Fruit fly (Drosophila melanogaster) whole organism, embryonic: ENCODE results near the gene CG34310.

Source experiments
- Bdp1 ChIP-seq: fragments of 200-800 bp; sonication (Bioruptor generic); optimal IDR thresholded peaks from 3 replicates; lab custom pipeline; 2016; ENCODE audit warnings: missing biosample characterization, missing genetic modification characterization
- CG10366 ChIP-seq: fragments of 200-800 bp; sonication (Bioruptor generic); IDR thresholded peaks from 2 replicates; pipeline ENCODE4 v1.3.6; 2022; ENCODE audit warnings: missing biosample characterization, missing genetic modification characterization
- CG11504 ChIP-seq: fragments of 200-800 bp; sonication (Bioruptor generic); optimal IDR thresholded peaks from 3 replicates; lab custom pipeline; 2019; ENCODE audit warnings: missing biosample characterization, mild to moderate bottlenecking, missing genetic modification characterization, moderate library complexity
- CG11696 ChIP-seq: fragments of 200-800 bp; sonication (Bioruptor generic); IDR thresholded peaks from 2 replicates; pipeline ENCODE4 v1.3.6; 2022; ENCODE audit warnings: missing biosample characterization, missing genetic modification characterization
- CG13123 ChIP-seq: fragments of 200-800 bp; sonication (Bioruptor generic); optimal IDR thresholded peaks from 2 replicates; lab custom pipeline; 2016; ENCODE audit warnings: missing biosample characterization, missing genetic modification characterization
- CG13287 ChIP-seq: fragments of 200-800 bp; sonication (Bioruptor generic); IDR thresholded peaks from 2 replicates; pipeline ENCODE4 v1.3.6; 2022; ENCODE audit warnings: missing biosample characterization, missing genetic modification characterization; ENCODE audit not compliant: partially characterized antibody
- CG13624 ChIP-seq: fragments of 200-800 bp; sonication (Bioruptor generic); optimal IDR thresholded peaks from 2 replicates; lab custom pipeline; 2016; ENCODE audit warnings: missing biosample characterization, missing genetic modification characterization
- CG13775 ChIP-seq: fragments of 200-800 bp; sonication (Bioruptor generic); optimal IDR thresholded peaks from 3 replicates; lab custom pipeline; 2017; ENCODE audit warnings: missing biosample characterization, mild to moderate bottlenecking, missing genetic modification characterization
- CG1529 ChIP-seq: fragments of 200-800 bp; sonication (Bioruptor generic); optimal IDR thresholded peaks from 3 replicates; lab custom pipeline; 2018; ENCODE audit warnings: missing biosample characterization, missing genetic modification characterization
- CG17568 ChIP-seq: fragments of 200-800 bp; sonication (Bioruptor generic); optimal IDR thresholded peaks from 2 replicates; lab custom pipeline; 2018; ENCODE audit warnings: missing biosample characterization, mild to moderate bottlenecking, missing genetic modification characterization, moderate library complexity
- CG18764 ChIP-seq: fragments of 200-800 bp; sonication (Bioruptor generic); optimal IDR thresholded peaks from 3 replicates; lab custom pipeline; 2016; ENCODE audit warnings: missing biosample characterization, missing genetic modification characterization
- CG2199 ChIP-seq: fragments of 200-800 bp; sonication (Bioruptor generic); IDR thresholded peaks from 3 replicates; pipeline ENCODE4 v1.3.6; 2022; ENCODE audit warnings: missing biosample characterization, missing genetic modification characterization
- CG30020 ChIP-seq: fragments of 200-800 bp; optimal IDR thresholded peaks from 2 replicates; lab custom pipeline; 2019; ENCODE audit warnings: missing biosample characterization, mild to moderate bottlenecking, missing genetic modification characterization, moderate library complexity
- CG3065 ChIP-seq: fragments of 200-800 bp; sonication (Bioruptor generic); optimal IDR thresholded peaks from 2 replicates; lab custom pipeline; 2016; ENCODE audit warnings: missing biosample characterization, missing genetic modification characterization
- CG3995 ChIP-seq: fragments of 200-800 bp; sonication (Bioruptor generic); optimal IDR thresholded peaks from 3 replicates; lab custom pipeline; 2016; ENCODE audit warnings: missing biosample characterization, missing genetic modification characterization
- CG4404 ChIP-seq: fragments of 200-800 bp; sonication (Bioruptor generic); IDR thresholded peaks from 2 replicates; pipeline ENCODE4 v1.3.6; 2022; ENCODE audit warnings: missing biosample characterization, missing genetic modification characterization
- CG7928 ChIP-seq: fragments of 200-800 bp; sonication (Bioruptor generic); optimal IDR thresholded peaks from 2 replicates; lab custom pipeline; 2017; ENCODE audit warnings: missing biosample characterization, mild to moderate bottlenecking, missing genetic modification characterization
- Chrac-16 ChIP-seq: fragments of 200-800 bp; sonication (Bioruptor generic); optimal IDR thresholded peaks from 3 replicates; lab custom pipeline; 2016; ENCODE audit warnings: missing biosample characterization, missing genetic modification characterization
- Deaf1 ChIP-seq: fragments of 200-800 bp; optimal IDR thresholded peaks from 3 replicates; lab custom pipeline; 2019; ENCODE audit warnings: missing biosample characterization, mild to moderate bottlenecking, missing genetic modification characterization, moderate library complexity
- Dek ChIP-seq: fragments of 200-800 bp; sonication (Bioruptor generic); optimal IDR thresholded peaks from 3 replicates; lab custom pipeline; 2019; ENCODE audit warnings: missing biosample characterization, mild to moderate bottlenecking, missing genetic modification characterization, moderate library complexity
- Drgx ChIP-seq: fragments of 200-800 bp; sonication (Bioruptor generic); IDR thresholded peaks from 2 replicates; pipeline ENCODE4 v1.3.6; 2022; ENCODE audit warnings: missing biosample characterization, missing genetic modification characterization
- HLH3B ChIP-seq: fragments of 200-800 bp; sonication (Bioruptor generic); IDR thresholded peaks from 2 replicates; pipeline ENCODE4 v1.3.6; 2022; ENCODE audit warnings: missing biosample characterization, missing genetic modification characterization
- Kr ChIP-seq: fragments of 200-800 bp; sonication (Bioruptor generic); optimal IDR thresholded peaks from 2 replicates; lab custom pipeline; 2017; ENCODE audit warnings: missing biosample characterization, mild to moderate bottlenecking, missing genetic modification characterization
- NFAT ChIP-seq: fragments of 200-800 bp; sonication (Bioruptor generic); IDR thresholded peaks from 2 replicates; pipeline ENCODE4 v1.3.6; 2022; ENCODE audit warnings: missing biosample characterization, missing genetic modification characterization
- Six4 ChIP-seq: fragments of 200-800 bp; sonication (Bioruptor generic); optimal IDR thresholded peaks from 2 replicates; lab custom pipeline; 2016; ENCODE audit warnings: missing biosample characterization, missing genetic modification characterization
- ab ChIP-seq: fragments of 200-800 bp; sonication (Bioruptor generic); optimal IDR thresholded peaks from 2 replicates; lab custom pipeline; 2016; ENCODE audit warnings: missing biosample characterization, missing genetic modification characterization
- al ChIP-seq: fragments of 200-800 bp; sonication (Bioruptor generic); IDR thresholded peaks from 2 replicates; pipeline ENCODE4 v1.3.6; 2022; ENCODE audit warnings: missing biosample characterization, missing genetic modification characterization
- dmrt99B ChIP-seq: fragments of 200-800 bp; sonication (Bioruptor generic); optimal IDR thresholded peaks from 2 replicates; lab custom pipeline; 2018; ENCODE audit warnings: missing biosample characterization, mild to moderate bottlenecking, missing genetic modification characterization, moderate library complexity
- esg ChIP-seq: fragments of 200-800 bp; sonication (Bioruptor generic); conservative IDR thresholded peaks from 2 replicates; pipeline ENCODE4 v1.3.6; 2022; ENCODE audit warnings: missing biosample characterization, missing genetic modification characterization
- eyg ChIP-seq: fragments of 200-800 bp; sonication (Bioruptor generic); optimal IDR thresholded peaks from 3 replicates; lab custom pipeline; 2016; ENCODE audit warnings: missing biosample characterization, missing genetic modification characterization
- ftz-f1 ChIP-seq: fragments of 200-800 bp; sonication (Bioruptor generic); optimal IDR thresholded peaks from 2 replicates; lab custom pipeline; 2016; ENCODE audit warnings: missing biosample characterization, missing genetic modification characterization
- fu2 ChIP-seq: fragments of 200-800 bp; sonication (Bioruptor generic); optimal IDR thresholded peaks from 2 replicates; lab custom pipeline; 2016; ENCODE audit warnings: missing biosample characterization, missing genetic modification characterization
- gem ChIP-seq: fragments of 200-800 bp; sonication (Bioruptor generic); optimal IDR thresholded peaks from 2 replicates; lab custom pipeline; 2019; ENCODE audit warnings: missing biosample characterization, mild to moderate bottlenecking, missing genetic modification characterization, moderate library complexity
- gt ChIP-seq: fragments of 200-800 bp; sonication (Bioruptor generic); IDR thresholded peaks from 2 replicates; pipeline ENCODE4 v1.3.6; 2022; ENCODE audit warnings: missing biosample characterization, missing genetic modification characterization
- inv ChIP-seq: fragments of 200-800 bp; sonication (Bioruptor generic); IDR thresholded peaks from 2 replicates; pipeline ENCODE4 v1.3.6; 2022; ENCODE audit warnings: missing biosample characterization, missing genetic modification characterization; ENCODE audit not compliant: partially characterized antibody
- lilli ChIP-seq: fragments of 200-800 bp; sonication (Bioruptor generic); optimal IDR thresholded peaks from 3 replicates; lab custom pipeline; 2016; ENCODE audit warnings: missing biosample characterization, missing genetic modification characterization
- nau ChIP-seq: fragments of 200-800 bp; sonication (Bioruptor generic); optimal IDR thresholded peaks from 3 replicates; lab custom pipeline; 2017; ENCODE audit warnings: missing biosample characterization, mild to moderate bottlenecking, missing genetic modification characterization, missing genetic modification reagents
- onecut ChIP-seq: fragments of 200-800 bp; sonication (Bioruptor generic); IDR thresholded peaks from 2 replicates; pipeline ENCODE4 v1.3.6; 2022; ENCODE audit warnings: missing biosample characterization, missing genetic modification characterization
- otp ChIP-seq: fragments of 200-800 bp; sonication (Bioruptor generic); IDR thresholded peaks from 3 replicates; pipeline ENCODE4, ENCODE4 v1.3.6; 2022; ENCODE audit warnings: missing biosample characterization, missing genetic modification characterization
- phol ChIP-seq: fragments of 200-800 bp; sonication (Bioruptor generic); optimal IDR thresholded peaks from 3 replicates; lab custom pipeline; 2018; ENCODE audit warnings: missing biosample characterization, mild to moderate bottlenecking, missing genetic modification characterization, moderate library complexity
- row ChIP-seq: fragments of 200-800 bp; sonication (Bioruptor generic); IDR thresholded peaks from 3 replicates; pipeline ENCODE4 v1.3.6; 2022; ENCODE audit warnings: missing biosample characterization, missing genetic modification characterization
- sna ChIP-seq: fragments of 200-800 bp; sonication (Bioruptor generic); IDR thresholded peaks from 2 replicates; pipeline ENCODE4 v1.3.6; 2022; ENCODE audit warnings: missing biosample characterization, missing genetic modification characterization; ENCODE audit not compliant: partially characterized antibody
- toy ChIP-seq: fragments of 200-800 bp; sonication (Bioruptor generic); IDR thresholded peaks from 2 replicates; pipeline ENCODE4 v1.3.6; 2022; ENCODE audit warnings: missing biosample characterization, missing genetic modification characterization
- trem ChIP-seq: fragments of 200-800 bp; optimal IDR thresholded peaks from 3 replicates; lab custom pipeline; 2019; ENCODE audit warnings: missing biosample characterization, mild to moderate bottlenecking, missing genetic modification characterization, moderate library complexity
- tup ChIP-seq: fragments of 200-800 bp; sonication (Bioruptor generic); optimal IDR thresholded peaks from 2 replicates; lab custom pipeline; 2016; ENCODE audit warnings: missing biosample characterization, mild to moderate bottlenecking, missing genetic modification characterization, moderate library complexity
- unc-4 ChIP-seq: fragments of 200-800 bp; sonication (Bioruptor generic); IDR thresholded peaks from 2 replicates; pipeline ENCODE4 v1.3.6; 2022; ENCODE audit warnings: missing biosample characterization, missing genetic modification characterization; ENCODE audit not compliant: partially characterized antibody
- usp ChIP-seq: fragments of >200 bp; optimal IDR thresholded peaks from 2 replicates; lab custom pipeline; 2017; ENCODE audit warnings: missing biosample characterization, missing genetic modification characterization
- vnd ChIP-seq: fragments of 200-800 bp; sonication (Bioruptor generic); IDR thresholded peaks from 3 replicates; pipeline ENCODE4 v1.3.6; 2022; ENCODE audit warnings: missing biosample characterization, missing genetic modification characterization; ENCODE audit not compliant: partially characterized antibody
- wek ChIP-seq: fragments of 200-800 bp; sonication (Bioruptor generic); optimal IDR thresholded peaks from 3 replicates; lab custom pipeline; 2018; ENCODE audit warnings: missing biosample characterization, mild to moderate bottlenecking, missing genetic modification characterization, moderate library complexity

Gene CG34310

DNA sequence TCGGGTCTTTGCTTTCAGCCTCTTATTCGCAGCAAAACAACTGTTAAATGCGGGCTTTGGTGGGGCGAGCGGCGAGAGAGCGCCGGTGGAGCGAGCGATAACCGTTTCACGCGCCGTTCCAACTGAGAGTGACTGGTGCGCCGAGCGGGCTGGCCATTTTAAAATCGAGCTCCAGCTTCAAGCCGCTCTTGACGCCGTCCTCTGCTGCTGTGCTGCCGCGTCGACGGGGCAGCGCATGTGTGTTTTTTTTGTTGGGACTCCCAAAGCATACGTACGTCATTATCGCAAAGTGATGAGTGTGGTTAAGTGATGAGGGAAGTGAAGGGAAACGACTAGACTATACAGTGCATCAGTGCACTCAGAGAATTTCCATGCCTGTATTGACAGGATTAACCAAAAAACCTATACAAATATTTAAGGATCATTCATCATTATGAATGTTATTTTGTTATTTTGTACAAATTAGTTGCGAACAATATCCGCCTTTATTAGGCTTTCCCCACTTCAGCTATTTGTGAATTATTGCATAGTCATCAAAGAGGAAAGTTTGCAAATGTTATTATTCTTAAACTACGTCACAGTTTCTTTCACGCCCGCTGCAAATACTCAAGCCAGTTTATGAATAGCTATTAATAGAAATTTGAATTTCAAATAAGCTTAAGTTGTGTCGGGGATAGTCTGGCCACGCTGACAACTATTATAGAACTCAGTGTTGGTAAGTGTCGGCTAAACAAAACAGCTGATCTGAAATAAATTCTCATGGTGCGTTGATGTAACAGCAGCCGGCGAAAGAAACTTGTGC is 9.9 kb downstream of the CG34310 start, which contains the start of gene Spn27A (continued):
- TF ChIP-seq usp (GFP tag; lab: Kevin White, UChicago) (no peak), eyg (GFP tag; lab: Kevin White, UChicago) (peak; percentile 1), CG7928 (GFP tag; lab: Kevin White, UChicago) (peak; percentile 24), CG18764 (GFP tag; lab: Kevin White, UChicago) (peak; percentile 35), trem (tag; lab: Kevin White, UChicago) (peak; percentile 46), CG3995 (peak; percentile 57), Bdp1 (peak; percentile 27), unc-4 (no peak), HLH3B (peak; percentile 54), Chrac-16 (GFP tag; lab: Kevin White, UChicago) (peak; percentile 34), CG4404 (GFP tag; lab: Robert Waterston, UW) (no peak), CG13775 (GFP tag; lab: Kevin White, UChicago) (peak; percentile 56), CG2199 (no peak), CG11504 (tag; lab: Kevin White, UChicago) (no peak), toy (GFP tag; lab: Robert Waterston, UW) (no peak), vnd (no peak), wek (no peak), al (GFP tag; lab: Robert Waterston, UW) (no peak), fu2 (GFP tag; lab: Kevin White, UChicago) (no peak), tup (GFP tag; lab: Kevin White, UChicago) (peak; percentile 15), Kr (GFP tag; lab: Kevin White, UChicago) (no peak), CG10366 (GFP tag; lab: Robert Waterston, UW) (peak; percentile 49; the same call in 1 of the 2 replicates), CG1529 (GFP tag; lab: Kevin White, UChicago) (peak; percentile 53), CG13287 (GFP tag; lab: Robert Waterston, UW) (peak; percentile 30; the same call in 1 of the 2 replicates), sna (GFP tag; lab: Robert Waterston, UW) (no peak), Six4 (peak; percentile 25), otp (no peak), CG11696 (GFP tag; lab: Robert Waterston, UW) (no peak), phol (tag; lab: Kevin White, UChicago) (peak; percentile 78), onecut (GFP tag; lab: Robert Waterston, UW) (peak; percentile 32; the same call in 1 of the 2 replicates), CG13123 (GFP tag; lab: Kevin White, UChicago) (no peak), NFAT (peak; percentile 1; the same call in 1 of the 2 replicates), esg (GFP tag; lab: Robert Waterston, UW) (no peak; the same call in 1 of the 2 replicates), ftz-f1 (no peak), CG13624 (peak; percentile 65), CG3065 (no peak), gem (tag; lab: Kevin White, UChicago) (peak; percentile 73), gt (no peak), Drgx (peak; percentile 65), lilli (GFP tag; lab: Kevin White, UChicago) (peak; percentile 71), nau (GFP tag; lab: Kevin White, UChicago) (peak; percentile 60), dmrt99B (tag; lab: Kevin White, UChicago) (no peak), CG17568 (GFP tag; lab: Kevin White, UChicago) (peak; percentile 25), Dek (tag; lab: Kevin White, UChicago) (peak; percentile 43), inv (GFP tag; lab: Robert Waterston, UW) (no peak), row (GFP tag; lab: Robert Waterston, UW) (peak; percentile 59; the same call in 2 of the 3 replicates), Deaf1 (tag; lab: Kevin White, UChicago) (no peak), CG30020 (peak; percentile 38), ab (GFP tag; lab: Kevin White, UChicago) (no peak)
